Fruit fly (Drosophila melanogaster) S2 (cell line): ENCODE data around the gene CG32006.

Experiments
- CG8478 ChIP-seq: fragments of >200 bp; optimal IDR thresholded peaks from 2 replicates; lab custom pipeline; 2018
- CTCF ChIP-seq, 2 experiments: fragments of >200 bp; optimal IDR thresholded peaks; 2 replicates each; lab custom pipeline; 2018

Gene CG32006

dm6 chr4:150453-150852 is at the start of gene CG32006:
CG32006 (plus strand) TSS chr4:150764.
- TF ChIP-seq CTCF (optimal IDR thresholded peaks at IDR 0.05; lab: Kevin White, UChicago) (no peak), CG8478 (lab: Kevin White, UChicago) (no peak)

- TF ChIP-seq CG8478 (lab: Kevin White, UChicago) (no peak), CTCF (optimal IDR thresholded peaks at IDR 0.05; lab: Kevin White, UChicago) (no peak)
These were observed 48.4 kb upstream of the CG32006 start for dm6 chr4:102155-102554.

- no peak for TF ChIP-seq CTCF (optimal IDR thresholded peaks at IDR 0.05; lab: Kevin White, UChicago)
- TF ChIP-seq CG8478 (lab: Kevin White, UChicago): no peak
These were observed 21.6 kb upstream of the CG32006 start for dm6 chr4:128884-129457.

dm6 chr4:129644-130272 is 20.8 kb upstream of the CG32006 start, which contains the start of gene Ank:
Ank (minus strand) TSS chr4:129849.
- TF ChIP-seq CTCF (optimal IDR thresholded peaks at IDR 0.05; lab: Kevin White, UChicago) (no peak), CG8478 (lab: Kevin White, UChicago) (no peak)

- no peak for TF ChIP-seq CTCF (optimal IDR thresholded peaks at IDR 0.05; lab: Kevin White, UChicago)
- no peak for TF ChIP-seq CG8478 (lab: Kevin White, UChicago)
These were observed 20.0 kb upstream of the CG32006 start for dm6 chr4:130558-130957.

- no peak for TF ChIP-seq CG8478 (lab: Kevin White, UChicago)
- TF ChIP-seq CTCF (optimal IDR thresholded peaks at IDR 0.05; lab: Kevin White, UChicago): no peak
These were observed 19.6 kb upstream of the CG32006 start for dm6 chr4:130990-131389.

- TF ChIP-seq CG8478 (lab: Kevin White, UChicago) (no peak), CTCF (optimal IDR thresholded peaks at IDR 0.05; lab: Kevin White, UChicago) (no peak)
These were observed 18.5 kb upstream of the CG32006 start, which contains the start of gene anne for dm6 chr4:131958-132623. anne (plus strand) TSS chr4:132220.

- no peak for TF ChIP-seq CG8478 (lab: Kevin White, UChicago)
These were observed 14.6 kb upstream of the CG32006 start for dm6 chr4:135953-136352.

- TF ChIP-seq CG8478 (lab: Kevin White, UChicago) (no peak), CTCF (optimal IDR thresholded peaks at IDR 0.05; lab: Kevin White, UChicago) (no peak)
These were observed 1.4 kb upstream of the CG32006 start for dm6 chr4:149123-149522.

- TF ChIP-seq CTCF (optimal IDR thresholded peaks at IDR 0.05; lab: Kevin White, UChicago) (no peak), CG8478 (lab: Kevin White, UChicago) (no peak)
These were observed 5.4 kb downstream of the CG32006 start, which contains the start of gene CG31997 for dm6 chr4:155977-156376. CG31997 (minus strand) TSS chr4:156060.

- TF ChIP-seq CG8478 (lab: Kevin White, UChicago): no peak
- no peak for TF ChIP-seq CTCF (optimal IDR thresholded peaks at IDR 0.05; lab: Kevin White, UChicago)
These were observed 14.6 kb downstream of the CG32006 start for dm6 chr4:165159-165558.

dm6 chr4:167515-167914 is 17.0 kb downstream of the CG32006 start:
- TF ChIP-seq CG8478 (lab: Kevin White, UChicago) (no peak), CTCF (optimal IDR thresholded peaks at IDR 0.05; lab: Kevin White, UChicago) (no peak)

dm6 chr4:174526-174925 is 24.0 kb downstream of the CG32006 start:
- no peak for TF ChIP-seq CG8478 (lab: Kevin White, UChicago)
- no peak for TF ChIP-seq CTCF (optimal IDR thresholded peaks at IDR 0.05; lab: Kevin White, UChicago)

- no peak for TF ChIP-seq CTCF (optimal IDR thresholded peaks at IDR 0.05; lab: Kevin White, UChicago)
- no peak for TF ChIP-seq CG8478 (lab: Kevin White, UChicago)
These were observed 24.7 kb downstream of the CG32006 start, which contains the start of gene CG33978 for dm6 chr4:175245-175644. CG33978 (minus strand) TSS chr4:175639.
